Worm (Caenorhabditis elegans) whole organism, late embryonic: Measurements from ENCODE around the gene C25H3.16.

Experiments used
- C38D4.7 ChIP-seq: fragments of 200-800 bp; sonication (Bioruptor generic); optimal IDR thresholded peaks from 2 replicates; lab custom pipeline; 2018; ENCODE audit warnings: mild to moderate bottlenecking, missing genetic modification characterization, moderate library complexity, missing compliant biosample characterization
- ahr-1 ChIP-seq: sonication (generic microtip); optimal IDR thresholded peaks from 2 replicates; lab custom pipeline; 2016; ENCODE audit warnings: missing genetic modification characterization, missing compliant biosample characterization
- dmd-4 ChIP-seq: sonication (generic microtip); optimal IDR thresholded peaks from 2 replicates; lab custom pipeline; 2016; ENCODE audit warnings: borderline replicate concordance, missing genetic modification characterization, missing compliant biosample characterization
- dve-1 ChIP-seq: sonication (generic microtip); optimal IDR thresholded peaks from 2 replicates; lab custom pipeline; 2017; ENCODE audit warnings: antibody characterized with exemption, mild to moderate bottlenecking, missing genetic modification characterization, missing compliant biosample characterization
- elt-2 ChIP-seq: sonication (generic microtip); optimal IDR thresholded peaks from 2 replicates; lab custom pipeline; 2016; ENCODE audit warnings: missing genetic modification reagents, missing genetic modification characterization, missing compliant biosample characterization
- elt-4 ChIP-seq: sonication (generic microtip); optimal IDR thresholded peaks from 2 replicates; lab custom pipeline; 2016; ENCODE audit warnings: missing genetic modification characterization, missing compliant biosample characterization
- nhr-11 ChIP-seq: fragments of 150-350 bp; optimal IDR thresholded peaks from 2 replicates; lab custom pipeline; 2014; ENCODE audit warnings: missing biosample characterization, missing genetic modification characterization
- pha-4 ChIP-seq: fragments of 150-350 bp; optimal IDR thresholded peaks from 2 replicates; lab custom pipeline; 2018; ENCODE audit warnings: missing biosample characterization, missing genetic modification reagents, missing genetic modification characterization

ce11 chrII:5652334-5652733 is 13.8 kb upstream of the C25H3.16 start, which contains the start of gene bli-2:
- TF ChIP-seq nhr-11 (tag; lab: Kevin White, UChicago) (no peak), C38D4.7 (no peak), dve-1 (tag; lab: Kevin White, UChicago) (no peak), elt-2 (tag; lab: Kevin White, UChicago) (no peak), pha-4 (tag; lab: Kevin White, UChicago) (no peak), ahr-1 (tag; lab: Kevin White, UChicago) (no peak), elt-4 (tag; lab: Kevin White, UChicago) (no peak), dmd-4 (tag; lab: Kevin White, UChicago) (no peak)
